Worm (Caenorhabditis elegans) whole organism, L1 larva: ENCODE measurements around the gene C42D4.13.

Experiments used
- Y116A8C.19 ChIP-seq: sonication (generic microtip); optimal IDR thresholded peaks from 2 replicates; lab custom pipeline; 2016; ENCODE audit warnings: missing compliant biosample characterization, missing genetic modification characterization, borderline replicate concordance
- aha-1 ChIP-seq: fragments of 150-350 bp; optimal IDR thresholded peaks from 2 replicates; lab custom pipeline; 2014; ENCODE audit warnings: missing biosample characterization, missing genetic modification characterization
- alr-1 ChIP-seq: fragments of 200-800 bp; sonication (Bioruptor generic); optimal IDR thresholded peaks from 2 replicates; lab custom pipeline; 2018; ENCODE audit warnings: borderline replicate concordance, mild to moderate bottlenecking, missing genetic modification characterization, missing compliant biosample characterization
- aly-2 ChIP-seq: fragments of 150-350 bp; optimal IDR thresholded peaks from 2 replicates; lab custom pipeline; 2014; ENCODE audit warnings: missing biosample characterization, missing genetic modification characterization
- blmp-1 ChIP-seq: fragments of 150-350 bp; optimal IDR thresholded peaks from 2 replicates; lab custom pipeline; 2014; ENCODE audit warnings: missing biosample characterization, missing genetic modification characterization
- ceh-82 ChIP-seq, 3 experiments: fragments of 150-350 bp in 1 of 3; sonication (generic microtip) in 2 of 3; optimal IDR thresholded peaks; 2 replicates each; lab custom pipeline; 2014 to 2017; ENCODE audit warnings: missing biosample characterization in 3 of 3, missing genetic modification characterization in 3 of 3
- ceh-88 ChIP-seq: fragments of 200-800 bp; sonication (Bioruptor generic); IDR thresholded peaks from 2 replicates; pipeline ENCODE4 v1.3.6; 2022; ENCODE audit warnings: missing genetic modification characterization, missing compliant biosample characterization
- dsc-1 ChIP-seq: sonication (generic microtip); optimal IDR thresholded peaks from 2 replicates; lab custom pipeline; 2016; ENCODE audit warnings: mild to moderate bottlenecking, missing genetic modification characterization, missing compliant biosample characterization
- efl-1 ChIP-seq, 4 experiments: fragments of 150-350 bp; optimal IDR thresholded peaks in 3 of 4; peaks in 1 of 4; 1 replicate in 1 of 4; 2 replicates in 3 of 4; lab custom pipeline; 2014; ENCODE audit warnings: missing biosample characterization in 2 of 4, missing genetic modification characterization in 2 of 4, missing genetic modification reagents in 2 of 4
- elt-3 ChIP-seq, 6 experiments: fragments of 150-350 bp in 1 of 6; sonication (generic microtip); optimal IDR thresholded peaks; 2 replicates each; lab custom pipeline; 2017 to 2018; ENCODE audit warnings: missing biosample characterization in 6 of 6, missing genetic modification characterization in 6 of 6, inconsistent platforms in 1 of 6
- ets-5 ChIP-seq: fragments of 200-800 bp; sonication (Bioruptor generic); IDR thresholded peaks from 2 replicates; pipeline ENCODE4 v1.3.6; 2022; ENCODE audit warnings: missing genetic modification characterization, missing compliant biosample characterization
- fkh-10 ChIP-seq: sonication (generic microtip); optimal IDR thresholded peaks from 2 replicates; lab custom pipeline; 2017; ENCODE audit warnings: missing biosample characterization, missing genetic modification reagents, missing genetic modification characterization
- fkh-4 ChIP-seq: sonication (generic microtip); optimal IDR thresholded peaks from 2 replicates; lab custom pipeline; 2016; ENCODE audit warnings: missing compliant biosample characterization, missing genetic modification characterization, borderline replicate concordance
- fkh-8 ChIP-seq: sonication (generic microtip); optimal IDR thresholded peaks from 2 replicates; lab custom pipeline; 2016; ENCODE audit warnings: mild to moderate bottlenecking, missing genetic modification characterization, missing compliant biosample characterization
- hpl-2 ChIP-seq: fragments of 150-350 bp; optimal IDR thresholded peaks from 2 replicates; lab custom pipeline; 2014; ENCODE audit warnings: missing biosample characterization, missing genetic modification reagents, missing genetic modification characterization
- isw-1 ChIP-seq: fragments of 200-800 bp; sonication (Bioruptor generic); IDR thresholded peaks from 2 replicates; pipeline ENCODE4 v1.3.6; 2022; ENCODE audit warnings: missing genetic modification characterization, missing compliant biosample characterization
- lin-14 ChIP-seq: fragments of 200-800 bp; sonication (Bioruptor generic); optimal IDR thresholded peaks from 2 replicates; lab custom pipeline; 2018; ENCODE audit warnings: mild to moderate bottlenecking, missing genetic modification characterization, moderate library complexity, missing compliant biosample characterization
- lin-15B ChIP-seq: fragments of 150-350 bp; sonication (generic microtip); optimal IDR thresholded peaks from 3 replicates; lab custom pipeline; 2014; ENCODE audit warnings: missing biosample characterization, missing genetic modification characterization
- lin-35 ChIP-seq, 2 experiments: fragments of 150-350 bp; optimal IDR thresholded peaks; 2 replicates each; lab custom pipeline; 2014; ENCODE audit warnings: missing biosample characterization in 2 of 2, missing genetic modification characterization in 2 of 2, missing genetic modification reagents in 2 of 2
- lin-39 ChIP-seq: fragments of 150-350 bp; optimal IDR thresholded peaks from 2 replicates; lab custom pipeline; 2014; ENCODE audit warnings: missing biosample characterization, missing genetic modification reagents, missing genetic modification characterization
- mab-9 ChIP-seq: fragments of 200-800 bp; sonication (Bioruptor generic); IDR thresholded peaks from 2 replicates; pipeline ENCODE4 v1.3.6; 2022; ENCODE audit warnings: missing genetic modification reagents, missing genetic modification characterization, missing compliant biosample characterization
- mdl-1 ChIP-seq, 2 experiments: fragments of 150-350 bp; optimal IDR thresholded peaks; 2 replicates each; lab custom pipeline; 2014 to 2017; ENCODE audit warnings: missing biosample characterization in 2 of 2, missing genetic modification characterization in 2 of 2, inconsistent platforms in 1 of 2
- mef-2 ChIP-seq: fragments of 150-350 bp; optimal IDR thresholded peaks from 2 replicates; lab custom pipeline; 2014; ENCODE audit warnings: missing biosample characterization, missing genetic modification characterization
- nhr-12 ChIP-seq: sonication (generic microtip); optimal IDR thresholded peaks from 2 replicates; lab custom pipeline; 2017; ENCODE audit warnings: missing biosample characterization, missing genetic modification characterization
- nhr-19 ChIP-seq: fragments of 200-800 bp; sonication (Bioruptor generic); conservative IDR thresholded peaks from 2 replicates; pipeline ENCODE4 v1.3.6; 2022; ENCODE audit warnings: missing genetic modification characterization, missing compliant biosample characterization
- nhr-237 ChIP-seq: fragments of 150-350 bp; optimal IDR thresholded peaks from 2 replicates; lab custom pipeline; 2014; ENCODE audit warnings: missing biosample characterization, missing genetic modification characterization
- nhr-76 ChIP-seq: sonication (generic microtip); optimal IDR thresholded peaks from 2 replicates; lab custom pipeline; 2017; ENCODE audit warnings: missing biosample characterization, missing genetic modification characterization
- nhr-84 ChIP-seq: sonication (generic microtip); optimal IDR thresholded peaks from 2 replicates; lab custom pipeline; 2017; ENCODE audit warnings: missing biosample characterization, missing genetic modification characterization
- nhr-85 ChIP-seq: sonication (generic microtip); peaks from one replicate; lab custom pipeline; 2016; ENCODE audit warnings: missing genetic modification characterization, inconsistent platforms, missing compliant biosample characterization
- nhr-90 ChIP-seq: sonication (generic microtip); optimal IDR thresholded peaks from 2 replicates; lab custom pipeline; 2016; ENCODE audit warnings: mild to moderate bottlenecking, missing genetic modification characterization, missing compliant biosample characterization; ENCODE audit not compliant: poor library complexity
- pag-3 ChIP-seq: sonication (generic microtip); optimal IDR thresholded peaks from 2 replicates; lab custom pipeline; 2017; ENCODE audit warnings: missing genetic modification characterization, mild to moderate bottlenecking, missing compliant biosample characterization, antibody characterized with exemption, borderline replicate concordance; ENCODE audit not compliant: insufficient read depth
- pax-3 ChIP-seq: fragments of 200-800 bp; sonication (Bioruptor generic); optimal IDR thresholded peaks from 2 replicates; lab custom pipeline; 2018; ENCODE audit warnings: mild to moderate bottlenecking, missing genetic modification characterization, moderate library complexity, missing compliant biosample characterization
- pqm-1 ChIP-seq: sonication (generic microtip); optimal IDR thresholded peaks from 3 replicates; lab custom pipeline; 2017; ENCODE audit warnings: missing biosample characterization, missing genetic modification characterization
- rnt-1 ChIP-seq: sonication (generic microtip); optimal IDR thresholded peaks from 2 replicates; lab custom pipeline; 2016; ENCODE audit warnings: mild to moderate bottlenecking, missing genetic modification characterization, moderate library complexity, missing compliant biosample characterization
- snpc-4 ChIP-seq: fragments of 150-350 bp; optimal IDR thresholded peaks from 2 replicates; lab custom pipeline; 2014; ENCODE audit warnings: missing biosample characterization, missing genetic modification characterization
- snu-23 ChIP-seq: sonication (generic microtip); optimal IDR thresholded peaks from 2 replicates; lab custom pipeline; 2016; ENCODE audit warnings: missing genetic modification characterization, missing compliant biosample characterization
- sox-4 ChIP-seq: sonication (generic microtip); optimal IDR thresholded peaks from 2 replicates; lab custom pipeline; 2016; ENCODE audit warnings: missing genetic modification characterization, missing compliant biosample characterization
- sptf-1 ChIP-seq: fragments of 150-350 bp; optimal IDR thresholded peaks from 2 replicates; lab custom pipeline; 2014; ENCODE audit warnings: missing biosample characterization, missing genetic modification characterization
- sup-37 ChIP-seq: fragments of 200-800 bp; sonication (Bioruptor generic); optimal IDR thresholded peaks from 2 replicates; lab custom pipeline; 2018; ENCODE audit warnings: mild to moderate bottlenecking, missing genetic modification characterization, missing compliant biosample characterization
- swsn-7 ChIP-seq: sonication (generic microtip); optimal IDR thresholded peaks from 2 replicates; lab custom pipeline; 2016; ENCODE audit warnings: missing genetic modification characterization, missing compliant biosample characterization
- unc-130 ChIP-seq: fragments of 150-350 bp; optimal IDR thresholded peaks from 2 replicates; lab custom pipeline; 2017; ENCODE audit warnings: missing biosample characterization, missing genetic modification characterization, inconsistent platforms
- unc-86 ChIP-seq: sonication (generic microtip); optimal IDR thresholded peaks from 2 replicates; lab custom pipeline; 2016; ENCODE audit warnings: missing genetic modification characterization, missing compliant biosample characterization
- unc-98 ChIP-seq: fragments of 200-800 bp; sonication (Bioruptor generic); IDR thresholded peaks from 2 replicates; pipeline ENCODE4 v1.3.6; 2022; ENCODE audit warnings: missing genetic modification characterization, missing compliant biosample characterization
- xbp-1 ChIP-seq: sonication (generic microtip); optimal IDR thresholded peaks from 2 replicates; lab custom pipeline; 2016; ENCODE audit warnings: missing genetic modification characterization, missing compliant biosample characterization
- zag-1 ChIP-seq: fragments of 150-350 bp; optimal IDR thresholded peaks from 2 replicates; lab custom pipeline; 2014; ENCODE audit warnings: missing biosample characterization, missing genetic modification characterization
- ztf-11 ChIP-seq, 2 experiments: sonication (generic microtip); optimal IDR thresholded peaks; 2 replicates each; lab custom pipeline; 2016 to 2017; ENCODE audit warnings: missing genetic modification characterization in 2 of 2, missing biosample characterization in 1 of 2, missing compliant biosample characterization in 1 of 2

The C42D4.13 gene

ce11 chrIV:7178942-7179341 is 9.0 kb downstream of the C42D4.13 start, which contains the start of gene C42D4.3:
Gene C42D4.3 (plus strand): TSS chrIV:7179239.
- TF ChIP-seq rnt-1 (tag; lab: Kevin White, UChicago), result no peak
- TF ChIP-seq sup-37 (GFP tag; lab: Kevin White, UChicago), result no peak
- TF ChIP-seq pax-3 (tag; lab: Kevin White, UChicago), result no peak
- no peak for TF ChIP-seq zag-1
- TF ChIP-seq ceh-88 (GFP tag; lab: Robert Waterston, UW), result no peak
- no peak for TF ChIP-seq swsn-7 (tag; lab: Kevin White, UChicago)
- TF ChIP-seq sptf-1, result no peak
- no peak for TF ChIP-seq unc-86 (tag; lab: Kevin White, UChicago)
- TF ChIP-seq Y116A8C.19 (tag; lab: Kevin White, UChicago), result no peak
- no peak for TF ChIP-seq snu-23 (GFP tag; lab: Kevin White, UChicago)
- TF ChIP-seq nhr-237, result no peak
- TF ChIP-seq nhr-84 (tag; lab: Kevin White, UChicago), result no peak
- no peak for TF ChIP-seq xbp-1 (tag; lab: Kevin White, UChicago)
- no peak for TF ChIP-seq isw-1
- TF ChIP-seq ceh-82 (tag; optimal IDR thresholded peaks at IDR 0.05; lab: Kevin White, UChicago), result no peak
- TF ChIP-seq hpl-2 (GFP tag; lab: Kevin White, UChicago), result no peak
- no peak for TF ChIP-seq nhr-19 (GFP tag; lab: Robert Waterston, UW)
- TF ChIP-seq fkh-4 (tag; lab: Kevin White, UChicago), result no peak
- no peak for TF ChIP-seq dsc-1 (tag; lab: Kevin White, UChicago)
- TF ChIP-seq pag-3 (tag; lab: Kevin White, UChicago), result no peak

DNA sequence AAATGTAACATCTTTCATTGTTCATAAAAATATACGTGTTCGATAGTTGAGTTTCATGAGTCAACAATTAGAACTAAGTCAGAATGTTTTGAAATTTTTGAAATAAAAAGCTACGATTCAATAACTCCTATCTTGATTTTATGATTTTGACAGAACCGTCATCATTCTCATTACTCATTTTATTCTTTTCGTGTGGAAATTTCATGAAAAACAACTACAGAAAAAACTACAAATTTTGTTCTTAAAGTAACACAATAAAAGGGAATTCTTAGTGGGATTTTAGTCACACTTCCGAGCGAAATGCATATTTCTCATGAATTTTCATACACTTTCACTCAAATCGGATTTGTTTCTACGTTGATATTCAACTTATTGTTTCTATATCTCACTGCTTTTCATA is 11.0 kb downstream of the C42D4.13 start, which contains the start of gene str-44:
Gene str-44, plus strand, starts transcription at position 301 of the 400 bp plus-strand sequence.
- no peak for TF ChIP-seq nhr-76 (tag; lab: Kevin White, UChicago)
- TF ChIP-seq lin-15B (tag; lab: Kevin White, UChicago), result no peak
- TF ChIP-seq efl-1 (optimal IDR thresholded peaks at IDR 0.05; lab: Kevin White, UChicago), result no peak
- TF ChIP-seq efl-1 (GFP tag; optimal IDR thresholded peaks at IDR 0.05 in 1 of 2; lab: Kevin White, UChicago), result no peak
- TF ChIP-seq snpc-4, result no peak
- no peak for TF ChIP-seq alr-1
- TF ChIP-seq pqm-1 (tag; lab: Kevin White, UChicago), result no peak
- no peak for TF ChIP-seq lin-14 (GFP tag; lab: Kevin White, UChicago)
- no peak for TF ChIP-seq unc-130 (tag; lab: Kevin White, UChicago)
- no peak for TF ChIP-seq ets-5 (GFP tag; lab: Robert Waterston, UW)
- TF ChIP-seq unc-98 (GFP tag; lab: Robert Waterston, UW), result no peak
- no peak for TF ChIP-seq mab-9 (GFP tag; lab: Robert Waterston, UW)
- TF ChIP-seq nhr-12 (tag; lab: Kevin White, UChicago), result no peak
- TF ChIP-seq nhr-90 (tag; lab: Kevin White, UChicago), result no peak
- no peak for TF ChIP-seq lin-39 (tag; lab: Kevin White, UChicago)
- no peak for TF ChIP-seq rnt-1 (tag; lab: Kevin White, UChicago)
- no peak for TF ChIP-seq nhr-85 (tag; lab: Kevin White, UChicago)
- no peak for TF ChIP-seq fkh-10 (GFP tag; lab: Kevin White, UChicago)
- no peak for TF ChIP-seq sox-4 (tag; lab: Kevin White, UChicago)
- TF ChIP-seq lin-35 (GFP tag; optimal IDR thresholded peaks at IDR 0.05; lab: Kevin White, UChicago), result no peak

ce11 chrIV:7175346-7175745 is 12.6 kb downstream of the C42D4.13 start, which contains the start of gene C42D4.19:
Gene C42D4.19 (plus strand): TSS chrIV:7175646.
- TF ChIP-seq pqm-1 (tag; lab: Kevin White, UChicago) (no peak), blmp-1 (no peak), rnt-1 (tag; lab: Kevin White, UChicago) (no peak), aly-2 (tag; lab: Kevin White, UChicago) (no peak), mef-2 (tag; lab: Kevin White, UChicago) (no peak), ets-5 (GFP tag; lab: Robert Waterston, UW) (no peak), fkh-8 (tag; lab: Kevin White, UChicago) (no peak), ztf-11 (tag; optimal IDR thresholded peaks at IDR 0.05; lab: Kevin White, UChicago) (no peak), aha-1 (no peak), pax-3 (tag; lab: Kevin White, UChicago) (no peak), mdl-1 (tag; optimal IDR thresholded peaks at IDR 0.05; lab: Kevin White, UChicago) (no peak), elt-3 (tag; optimal IDR thresholded peaks at IDR 0.05; lab: Kevin White, UChicago) (no peak)
